Worm (Caenorhabditis elegans): Measurements from ENCODE around the gene cnk-1.

The cnk-1 gene

ce11 chrIII:10314234-10314633 lies 43.2 kb downstream of the cnk-1 start:
- TF ChIP-seq nhr-80 (tag; optimal IDR thresholded peaks at IDR 0.05) (peak; percentile 24), sptf-2 (GFP tag; optimal IDR thresholded peaks at IDR 0.05) (no peak), ztf-18 (tag; optimal IDR thresholded peaks at IDR 0.05) (peak; percentile 0)

ce11 chrIII:10318062-10318609 lies 47.1 kb downstream of the cnk-1 start, which contains the start of the genes unc-50 and ostf-4:
Gene unc-50 (minus strand): TSS chrIII:10318162.
Gene ostf-4 (minus strand): TSS chrIII:10318559.
- no peak for TF ChIP-seq madf-6 (GFP tag; IDR thresholded peaks at IDR 0.05)
- no peak for TF ChIP-seq aptf-3 (GFP tag; IDR thresholded peaks at IDR 0.05)
- no peak for TF ChIP-seq Y95B8A.8 (GFP tag; IDR thresholded peaks at IDR 0.05)
- no peak for TF ChIP-seq B0035.1 (tag; optimal IDR thresholded peaks at IDR 0.05)
- TF ChIP-seq unc-62 (GFP tag; optimal IDR thresholded peaks at IDR 0.05) = no peak
- no peak for TF ChIP-seq snpc-4 (GFP tag; optimal IDR thresholded peaks at IDR 0.05)
- no peak for TF ChIP-seq snpc-4 (tag; optimal IDR thresholded peaks at IDR 0.05)
- TF ChIP-seq snpc-1.3 (tag; optimal IDR thresholded peaks at IDR 0.05; ENCODE audit: insufficient read depth) = no peak
- TF ChIP-seq zfh-2 (GFP tag; conservative IDR thresholded peaks at IDR 0.05) = no peak
- TF ChIP-seq nfyb-1 (GFP tag; IDR thresholded peaks at IDR 0.05) = no peak
- no peak for TF ChIP-seq ztf-6 (GFP tag; IDR thresholded peaks at IDR 0.05)

ce11 chrIII:10318755-10319154 lies 47.7 kb downstream of the cnk-1 start, which contains the start of gene unc-69:
Gene unc-69 (plus strand): TSS chrIII:10318939.
- TF ChIP-seq madf-6 (GFP tag; IDR thresholded peaks at IDR 0.05) (no peak), Y79H2A.3 (GFP tag; conservative IDR thresholded peaks at IDR 0.05) (no peak), Y53G8AR.9 (GFP tag; conservative IDR thresholded peaks at IDR 0.05) (no peak), him-1 (tag; optimal IDR thresholded peaks at IDR 0.05) (no peak), gei-17 (GFP tag; optimal IDR thresholded peaks at IDR 0.05) (no peak), B0035.1 (tag; optimal IDR thresholded peaks at IDR 0.05) (no peak), F37B4.10 (GFP tag; IDR thresholded peaks at IDR 0.05) (no peak), sdz-38 (tag; optimal IDR thresholded peaks at IDR 0.05) (no peak), ceh-40 (GFP tag; IDR thresholded peaks at IDR 0.05) (no peak), athp-1 (tag; optimal IDR thresholded peaks at IDR 0.05) (no peak), lin-54 (GFP tag; optimal IDR thresholded peaks at IDR 0.05) (peak; percentile 28), tbx-9 (tag; optimal IDR thresholded peaks at IDR 0.05; ENCODE audit: borderline replicate concordance) (no peak), F23B12.7 (tag; optimal IDR thresholded peaks at IDR 0.05; ENCODE audit: insufficient read depth) (peak; percentile 43), xnd-1 (tag; optimal IDR thresholded peaks at IDR 0.05) (no peak), F52B5.7 (tag; optimal IDR thresholded peaks at IDR 0.05) (no peak), mxl-1 (tag; optimal IDR thresholded peaks at IDR 0.05) (no peak), nhr-120 (GFP tag; IDR thresholded peaks at IDR 0.05) (no peak), lin-35 (GFP tag; optimal IDR thresholded peaks at IDR 0.05) (peak in 1 of 3 experiments; percentile 26), ztf-6 (GFP tag; IDR thresholded peaks at IDR 0.05) (no peak), attf-6 (GFP tag; IDR thresholded peaks at IDR 0.05) (no peak), nhr-80 (tag; optimal IDR thresholded peaks at IDR 0.05) (no peak), fkh-3 (tag; optimal IDR thresholded peaks at IDR 0.05) (no peak), F22D6.2 (tag; optimal IDR thresholded peaks at IDR 0.05) (no peak), bed-2 (GFP tag; IDR thresholded peaks at IDR 0.05) (no peak), madf-10 (tag; optimal IDR thresholded peaks at IDR 0.05) (no peak), ztf-26 (tag; optimal IDR thresholded peaks at IDR 0.05) (no peak), T07F8.4 (tag; optimal IDR thresholded peaks at IDR 0.05) (no peak), bed-1 (GFP tag; IDR thresholded peaks at IDR 0.05) (no peak), F39B2.1 (GFP tag; IDR thresholded peaks at IDR 0.05) (no peak), cebp-2 (GFP tag; IDR thresholded peaks at IDR 0.05) (no peak), ztf-18 (tag; optimal IDR thresholded peaks at IDR 0.05) (peak; percentile 33), repo-1 (tag; optimal IDR thresholded peaks at IDR 0.05) (no peak), madf-3 (GFP tag; IDR thresholded peaks at IDR 0.05) (no peak), nhr-179 (tag; optimal IDR thresholded peaks at IDR 0.05) (no peak), chd-7 (tag; optimal IDR thresholded peaks at IDR 0.05) (no peak), F33H1.4 (GFP tag; IDR thresholded peaks at IDR 0.05) (peak; percentile 27; the same call in 1 of the 2 replicates), ztf-22 (GFP tag; optimal IDR thresholded peaks at IDR 0.05) (no peak)

Data from whole organism, young adult.